Worm (Caenorhabditis elegans) whole organism, L4 larva: ENCODE measurements around the gene cdh-8.

ENCODE experiments used
- F49E8.2 ChIP-seq: sonication (generic microtip); optimal IDR thresholded peaks from 2 replicates; lab custom pipeline; 2016; ENCODE audit warnings: missing compliant biosample characterization, mild to moderate bottlenecking, missing genetic modification characterization, borderline replicate concordance
- jun-1 ChIP-seq: fragments of 150-350 bp; optimal IDR thresholded peaks from 2 replicates; lab custom pipeline; 2014; ENCODE audit warnings: missing biosample characterization, missing genetic modification reagents, missing genetic modification characterization
- snpc-4 ChIP-seq: fragments of 150-350 bp; optimal IDR thresholded peaks from 2 replicates; lab custom pipeline; 2014; ENCODE audit warnings: missing biosample characterization, missing genetic modification characterization

- TF ChIP-seq snpc-4 (tag; lab: Kevin White, UChicago) (no peak), jun-1 (no peak), F49E8.2 (tag; lab: Kevin White, UChicago) (no peak)
Measured at ce11 chrIV:378367-378766, 38.8 kb downstream of the cdh-8 start.
